Worm (Caenorhabditis elegans) whole organism, midembryonic: ENCODE data around the gene ZC506.1.

ENCODE experiments used
- T22C8.4 ChIP-seq: fragments of 200-800 bp; sonication (Bioruptor generic); IDR thresholded peaks from 2 replicates; pipeline ENCODE4 v1.3.6; 2022; ENCODE audit warnings: missing genetic modification characterization, missing compliant biosample characterization
- cog-1 ChIP-seq: sonication (generic microtip); optimal IDR thresholded peaks from 2 replicates; lab custom pipeline; 2016; ENCODE audit warnings: missing genetic modification characterization, missing compliant biosample characterization
- flt-1 ChIP-seq: fragments of 200-800 bp; sonication (Bioruptor generic); IDR thresholded peaks from 2 replicates; pipeline ENCODE4 v1.3.6; 2022; ENCODE audit warnings: missing genetic modification characterization, missing compliant biosample characterization
- klf-2 ChIP-seq: fragments of 200-800 bp; sonication (Bioruptor generic); conservative IDR thresholded peaks from 2 replicates; pipeline ENCODE4 v1.3.6; 2022; ENCODE audit warnings: missing genetic modification reagents, missing genetic modification characterization, missing compliant biosample characterization
- med-1 ChIP-seq: sonication (generic microtip); optimal IDR thresholded peaks from 2 replicates; lab custom pipeline; 2017; ENCODE audit warnings: missing genetic modification characterization, mild to moderate bottlenecking, missing compliant biosample characterization, antibody characterized with exemption, missing genetic modification reagents; ENCODE audit not compliant: insufficient read depth
- ref-1 ChIP-seq: fragments of 200-800 bp; sonication (Bioruptor generic); conservative IDR thresholded peaks from 2 replicates; pipeline ENCODE4 v1.3.6; 2022; ENCODE audit warnings: missing genetic modification reagents, missing genetic modification characterization, missing compliant biosample characterization
- tab-1 ChIP-seq: fragments of 200-800 bp; sonication (Bioruptor generic); IDR thresholded peaks from 2 replicates; pipeline ENCODE4 v1.3.6; 2022; ENCODE audit warnings: missing genetic modification characterization, missing compliant biosample characterization
- ztf-23 ChIP-seq: fragments of 200-800 bp; sonication (Bioruptor generic); IDR thresholded peaks from 2 replicates; pipeline ENCODE4 v1.3.6; 2022; ENCODE audit warnings: missing genetic modification reagents, missing genetic modification characterization, missing compliant biosample characterization
- ztf-29 ChIP-seq: fragments of 200-800 bp; sonication (Bioruptor generic); IDR thresholded peaks from 2 replicates; pipeline ENCODE4 v1.3.6; 2022; ENCODE audit warnings: missing genetic modification reagents, missing genetic modification characterization, missing compliant biosample characterization

Gene ZC506.1

DNA sequence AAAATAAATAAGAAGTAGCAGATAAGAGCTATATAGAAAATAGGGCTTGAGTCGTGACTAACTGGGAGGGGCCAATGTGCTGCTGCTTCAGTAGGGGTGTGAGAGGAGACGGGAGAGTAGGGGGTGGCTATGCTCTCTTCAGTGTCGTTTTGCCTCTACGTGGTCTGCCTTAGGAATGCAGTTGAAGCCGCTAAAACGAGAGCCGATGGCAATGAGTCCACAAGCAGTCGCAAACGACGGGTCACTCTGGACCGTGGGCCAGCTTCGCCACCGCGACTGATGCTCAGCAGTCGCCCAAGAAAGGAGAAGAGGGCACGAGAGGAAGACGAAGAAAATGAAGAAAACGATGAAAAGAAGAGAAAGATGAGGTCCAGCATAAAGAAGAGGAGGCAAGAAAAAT is 40.4 kb downstream of the ZC506.1 start, which contains the start of gene grk-1:
TSS of gene grk-1 (minus strand) at position 17 of the 400 bp plus-strand sequence.
- no peak for TF ChIP-seq ref-1 (GFP tag; lab: Robert Waterston, UW)
- no peak for TF ChIP-seq tab-1 (GFP tag; lab: Robert Waterston, UW)
- TF ChIP-seq flt-1 (GFP tag; lab: Robert Waterston, UW) = no peak
- no peak for TF ChIP-seq cog-1 (tag; lab: Kevin White, UChicago)
- no peak for TF ChIP-seq klf-2 (GFP tag; lab: Robert Waterston, UW)
- no peak for TF ChIP-seq ztf-23 (GFP tag; lab: Robert Waterston, UW)
- TF ChIP-seq ztf-29 (GFP tag; lab: Robert Waterston, UW) = no peak
- TF ChIP-seq med-1 = no peak
- TF ChIP-seq T22C8.4 (GFP tag; lab: Robert Waterston, UW) = no peak

DNA sequence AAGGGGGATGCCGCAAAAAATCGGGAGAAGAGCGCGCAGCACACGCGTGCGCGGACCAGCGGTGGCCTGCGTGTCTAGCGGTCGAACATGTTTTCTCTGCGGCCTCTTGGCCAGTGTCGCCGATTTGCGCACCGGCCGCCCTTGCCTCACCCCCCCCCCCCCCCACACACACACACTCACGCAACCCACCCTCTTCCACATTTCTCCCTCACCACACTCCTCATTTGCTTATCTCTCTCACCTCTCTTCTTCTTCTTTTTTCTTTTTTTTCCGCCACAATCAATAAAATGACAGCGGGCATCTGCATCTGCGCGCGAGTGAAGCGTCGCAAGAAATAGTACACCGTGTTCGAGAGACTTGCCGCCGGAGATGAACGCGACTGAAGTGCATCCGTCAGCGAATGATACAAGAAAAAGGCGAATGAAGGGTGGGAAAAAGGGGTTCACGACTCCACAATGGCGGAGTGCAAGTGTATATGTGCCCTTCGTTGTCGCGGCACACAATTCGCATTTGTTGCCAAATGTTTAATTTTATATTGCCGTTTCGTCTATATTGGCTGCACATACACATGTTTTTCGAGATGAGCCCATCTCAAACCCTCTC is 40.9 kb downstream of the ZC506.1 start:
- TF ChIP-seq ref-1 (GFP tag; lab: Robert Waterston, UW) (no peak), tab-1 (GFP tag; lab: Robert Waterston, UW) (no peak), cog-1 (tag; lab: Kevin White, UChicago) (peak; percentile 92), ztf-29 (GFP tag; lab: Robert Waterston, UW) (0 out of 2 replicates have a peak, but pooled peaks have one; percentile 7), T22C8.4 (GFP tag; lab: Robert Waterston, UW) (peak; percentile 70), ztf-23 (GFP tag; lab: Robert Waterston, UW) (peak; percentile 51; the same call in 1 of the 2 replicates), flt-1 (GFP tag; lab: Robert Waterston, UW) (peak; percentile 74; the same call in 1 of the 2 replicates), med-1 (no peak), klf-2 (GFP tag; lab: Robert Waterston, UW) (no peak)

DNA sequence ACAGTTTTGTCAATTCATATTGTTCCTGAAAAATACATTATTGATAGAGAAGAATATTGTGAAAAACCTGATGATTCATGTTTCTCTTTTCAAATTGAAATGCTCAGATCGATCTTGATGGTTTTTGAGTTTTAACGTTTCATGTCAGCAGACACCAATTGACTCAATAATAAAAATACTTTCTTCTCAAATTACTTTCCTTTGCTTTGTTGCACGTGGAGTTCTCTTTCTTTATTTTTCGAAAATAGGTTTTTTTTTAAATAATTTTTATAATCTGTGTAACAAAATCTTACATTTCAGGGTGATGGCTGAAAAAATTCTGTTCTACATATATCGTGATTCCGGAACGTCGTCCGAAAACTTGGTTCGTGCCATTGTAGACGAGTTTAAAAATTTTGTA is 41.9 kb downstream of the ZC506.1 start, which contains the start of gene F19C6.2:
TSS of gene F19C6.2 (plus strand) at position 301 of the 400 bp plus-strand sequence.
- TF ChIP-seq ztf-29 (GFP tag; lab: Robert Waterston, UW) (no peak), ref-1 (GFP tag; lab: Robert Waterston, UW) (no peak), klf-2 (GFP tag; lab: Robert Waterston, UW) (no peak), cog-1 (tag; lab: Kevin White, UChicago) (no peak), tab-1 (GFP tag; lab: Robert Waterston, UW) (no peak), ztf-23 (GFP tag; lab: Robert Waterston, UW) (no peak), flt-1 (GFP tag; lab: Robert Waterston, UW) (no peak), med-1 (no peak), T22C8.4 (GFP tag; lab: Robert Waterston, UW) (no peak)

DNA sequence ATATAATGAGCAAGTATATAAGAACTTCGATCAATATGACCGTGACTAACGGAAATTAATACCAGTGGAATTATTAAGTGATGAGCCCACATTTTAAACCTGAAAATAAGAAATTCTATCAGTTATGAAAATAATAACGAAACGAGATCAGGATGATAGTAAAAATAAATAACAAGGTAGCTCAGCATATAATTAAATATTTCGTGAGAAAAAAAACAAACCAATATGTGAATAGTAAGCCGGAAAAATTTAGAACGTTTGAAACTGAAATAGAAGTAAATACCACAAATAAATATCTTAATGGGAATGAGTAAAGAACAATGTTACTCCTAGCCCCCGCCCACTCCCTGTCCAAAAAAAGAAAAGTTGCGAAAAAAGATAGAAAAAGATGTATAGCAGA is 49.9 kb downstream of the ZC506.1 start, which contains the start of gene F19C6.3:
TSS of gene F19C6.3 (minus strand) at position 101 of the 400 bp plus-strand sequence.
- TF ChIP-seq ztf-29 (GFP tag; lab: Robert Waterston, UW) (no peak), klf-2 (GFP tag; lab: Robert Waterston, UW) (no peak), cog-1 (tag; lab: Kevin White, UChicago) (no peak), ref-1 (GFP tag; lab: Robert Waterston, UW) (no peak), med-1 (no peak), flt-1 (GFP tag; lab: Robert Waterston, UW) (no peak)

DNA sequence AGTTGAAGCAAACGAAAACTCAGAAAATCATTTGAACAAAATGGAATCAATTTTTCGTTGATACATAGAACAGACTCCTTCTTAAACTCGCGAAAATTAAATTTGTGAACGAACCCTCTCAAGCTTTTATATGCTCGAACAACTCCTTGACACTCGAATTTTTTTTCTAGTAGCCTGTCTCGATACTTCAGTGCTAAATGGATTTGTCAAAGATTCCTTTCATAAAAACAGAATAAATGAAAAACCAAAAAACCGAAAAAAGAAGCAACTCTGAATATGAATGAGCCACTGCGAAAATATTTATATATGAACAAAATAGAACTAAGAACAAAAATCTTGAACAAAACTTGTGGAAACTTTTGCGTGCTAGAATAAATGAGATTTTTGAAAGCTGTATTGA is 51.2 kb downstream of the ZC506.1 start:
- TF ChIP-seq tab-1 (GFP tag; lab: Robert Waterston, UW) = no peak
- no peak for TF ChIP-seq klf-2 (GFP tag; lab: Robert Waterston, UW)
- TF ChIP-seq med-1 = no peak
- no peak for TF ChIP-seq ref-1 (GFP tag; lab: Robert Waterston, UW)
- TF ChIP-seq flt-1 (GFP tag; lab: Robert Waterston, UW) = no peak
- no peak for TF ChIP-seq T22C8.4 (GFP tag; lab: Robert Waterston, UW)
- TF ChIP-seq cog-1 (tag; lab: Kevin White, UChicago) = no peak
- TF ChIP-seq ztf-23 (GFP tag; lab: Robert Waterston, UW) = no peak
- no peak for TF ChIP-seq ztf-29 (GFP tag; lab: Robert Waterston, UW)
